Fruit fly (Drosophila melanogaster) whole organism, embryonic: ENCODE results near the gene CG32425.

Experiments used
- Awh ChIP-seq: fragments of 200-800 bp; sonication (Bioruptor generic); IDR thresholded peaks from 2 replicates; pipeline ENCODE4, ENCODE4 v1.3.6; 2022; ENCODE audit warnings: missing biosample characterization, missing genetic modification characterization
- CG10147 ChIP-seq: fragments of 200-800 bp; sonication (Bioruptor generic); optimal IDR thresholded peaks from 2 replicates; lab custom pipeline; 2019; ENCODE audit warnings: missing biosample characterization, mild to moderate bottlenecking, missing genetic modification characterization, moderate library complexity
- CG10209 ChIP-seq: fragments of 200-800 bp; sonication (Bioruptor generic); optimal IDR thresholded peaks from 3 replicates; lab custom pipeline; 2017; ENCODE audit warnings: missing biosample characterization, mild to moderate bottlenecking, missing genetic modification characterization, missing genetic modification reagents
- CG1024 ChIP-seq: fragments of 200-800 bp; sonication (Bioruptor generic); IDR thresholded peaks from 2 replicates; pipeline ENCODE4 v1.3.6; 2022; ENCODE audit warnings: missing biosample characterization, missing genetic modification characterization
- CG10267 ChIP-seq: fragments of 200-800 bp; sonication (Bioruptor generic); optimal IDR thresholded peaks from 2 replicates; lab custom pipeline; 2018; ENCODE audit warnings: missing biosample characterization, mild to moderate bottlenecking, missing genetic modification characterization, moderate library complexity
- CG10366 ChIP-seq: fragments of 200-800 bp; sonication (Bioruptor generic); IDR thresholded peaks from 2 replicates; pipeline ENCODE4 v1.3.6; 2022; ENCODE audit warnings: missing biosample characterization, missing genetic modification characterization
- CG10565 ChIP-seq: fragments of 200-800 bp; sonication (Bioruptor generic); optimal IDR thresholded peaks from 3 replicates; lab custom pipeline; 2016; ENCODE audit warnings: missing biosample characterization, mild to moderate bottlenecking, missing genetic modification characterization
- CG12299 ChIP-seq: fragments of 200-800 bp; sonication (Bioruptor generic); optimal IDR thresholded peaks from 2 replicates; lab custom pipeline; 2018; ENCODE audit warnings: missing biosample characterization, mild to moderate bottlenecking, missing genetic modification characterization
- CG14441 ChIP-seq: fragments of 200-800 bp; sonication (Bioruptor generic); IDR thresholded peaks from 2 replicates; pipeline ENCODE4 v1.3.6; 2022; ENCODE audit warnings: missing biosample characterization, missing genetic modification characterization
- CG17568 ChIP-seq: fragments of 200-800 bp; sonication (Bioruptor generic); optimal IDR thresholded peaks from 2 replicates; lab custom pipeline; 2018; ENCODE audit warnings: missing biosample characterization, mild to moderate bottlenecking, missing genetic modification characterization, moderate library complexity
- CG3281 ChIP-seq: fragments of 200-800 bp; sonication (Bioruptor generic); optimal IDR thresholded peaks from 3 replicates; lab custom pipeline; 2017; ENCODE audit warnings: missing biosample characterization, mild to moderate bottlenecking, missing genetic modification characterization
- CG33213 ChIP-seq: fragments of 200-800 bp; sonication (Bioruptor generic); optimal IDR thresholded peaks from 3 replicates; lab custom pipeline; 2016; ENCODE audit warnings: missing biosample characterization, missing genetic modification characterization
- CG3407 ChIP-seq: fragments of 200-800 bp; sonication (Bioruptor generic); optimal IDR thresholded peaks from 2 replicates; lab custom pipeline; 2018; ENCODE audit warnings: missing biosample characterization, mild to moderate bottlenecking, missing genetic modification characterization
- CG3838 ChIP-seq: fragments of 200-800 bp; sonication (Bioruptor generic); optimal IDR thresholded peaks from 3 replicates; lab custom pipeline; 2016; ENCODE audit warnings: missing biosample characterization, missing genetic modification characterization
- CG42726 ChIP-seq: fragments of 200-800 bp; sonication (Bioruptor generic); IDR thresholded peaks from 2 replicates; pipeline ENCODE4 v1.3.6; 2022; ENCODE audit warnings: missing biosample characterization, missing genetic modification characterization; ENCODE audit not compliant: partially characterized antibody
- CG4707 ChIP-seq: fragments of 200-800 bp; sonication (Bioruptor generic); optimal IDR thresholded peaks from 2 replicates; lab custom pipeline; 2018; ENCODE audit warnings: missing biosample characterization, mild to moderate bottlenecking, missing genetic modification characterization, moderate library complexity
- CG4730 ChIP-seq: fragments of 200-800 bp; sonication (Bioruptor generic); IDR thresholded peaks from 2 replicates; pipeline ENCODE4 v1.3.6; 2022; ENCODE audit warnings: missing biosample characterization, missing genetic modification characterization
- CG4854 ChIP-seq: fragments of 200-800 bp; sonication (Bioruptor generic); optimal IDR thresholded peaks from 2 replicates; lab custom pipeline; 2016; ENCODE audit warnings: missing biosample characterization, missing genetic modification characterization, inconsistent platforms
- CG5953 ChIP-seq: fragments of 200-800 bp; sonication (Bioruptor generic); IDR thresholded peaks from 2 replicates; pipeline ENCODE4 v1.3.6; 2022; ENCODE audit warnings: missing biosample characterization, missing genetic modification characterization
- CG9215 ChIP-seq: fragments of 200-800 bp; sonication (Bioruptor generic); IDR thresholded peaks from 2 replicates; pipeline ENCODE4 v1.3.6; 2022; ENCODE audit warnings: missing biosample characterization, missing genetic modification characterization
- CTCF ChIP-seq: fragments of 200-800 bp; sonication (Bioruptor generic); optimal IDR thresholded peaks from 2 replicates; lab custom pipeline; 2017; ENCODE audit warnings: missing biosample characterization, mild to moderate bottlenecking, missing genetic modification characterization, moderate library complexity
- Chrac-16 ChIP-seq: fragments of 200-800 bp; sonication (Bioruptor generic); optimal IDR thresholded peaks from 3 replicates; lab custom pipeline; 2016; ENCODE audit warnings: missing biosample characterization, missing genetic modification characterization
- Dek ChIP-seq: fragments of 200-800 bp; sonication (Bioruptor generic); optimal IDR thresholded peaks from 3 replicates; lab custom pipeline; 2019; ENCODE audit warnings: missing biosample characterization, mild to moderate bottlenecking, missing genetic modification characterization, moderate library complexity
- Dip3 ChIP-seq: fragments of 200-800 bp; sonication (Bioruptor generic); optimal IDR thresholded peaks from 3 replicates; lab custom pipeline; 2016; ENCODE audit warnings: missing biosample characterization, missing genetic modification characterization
- Drgx ChIP-seq: fragments of 200-800 bp; sonication (Bioruptor generic); IDR thresholded peaks from 2 replicates; pipeline ENCODE4 v1.3.6; 2022; ENCODE audit warnings: missing biosample characterization, missing genetic modification characterization
- ERR ChIP-seq: fragments of 200-800 bp; sonication (Bioruptor generic); optimal IDR thresholded peaks from 2 replicates; lab custom pipeline; 2016; ENCODE audit warnings: missing biosample characterization, missing genetic modification characterization
- Hmx ChIP-seq: fragments of 200-800 bp; sonication (Bioruptor generic); optimal IDR thresholded peaks from 2 replicates; lab custom pipeline; 2016; ENCODE audit warnings: missing biosample characterization, missing genetic modification characterization
- Mad ChIP-seq: fragments of 200-800 bp; sonication (Bioruptor generic); optimal IDR thresholded peaks from 2 replicates; lab custom pipeline; 2016; ENCODE audit warnings: missing biosample characterization, missing genetic modification characterization
- Mes4 ChIP-seq: fragments of 200-800 bp; sonication (Bioruptor generic); optimal IDR thresholded peaks from 2 replicates; lab custom pipeline; 2016; ENCODE audit warnings: missing biosample characterization, missing genetic modification characterization
- NK7.1 ChIP-seq: fragments of 200-800 bp; sonication (Bioruptor generic); optimal IDR thresholded peaks from 3 replicates; lab custom pipeline; 2016; ENCODE audit warnings: missing biosample characterization, missing genetic modification characterization
- NfI ChIP-seq: fragments of 200-800 bp; sonication (Bioruptor generic); optimal IDR thresholded peaks from 3 replicates; lab custom pipeline; 2018; ENCODE audit warnings: missing biosample characterization, mild to moderate bottlenecking, missing genetic modification characterization, moderate library complexity
- Poxn ChIP-seq: fragments of 200-800 bp; sonication (Bioruptor generic); IDR thresholded peaks from 2 replicates; pipeline ENCODE4 v1.3.6; 2022; ENCODE audit warnings: missing biosample characterization, missing genetic modification characterization
- Rfx ChIP-seq: fragments of 200-800 bp; sonication (Bioruptor generic); IDR thresholded peaks from 2 replicates; pipeline ENCODE4 v1.3.6; 2022; ENCODE audit warnings: missing biosample characterization, missing genetic modification characterization
- Spps ChIP-seq: fragments of 200-800 bp; sonication (Bioruptor generic); optimal IDR thresholded peaks from 2 replicates; lab custom pipeline; 2018; ENCODE audit warnings: missing biosample characterization, mild to moderate bottlenecking, missing genetic modification characterization
- Taf1 ChIP-seq: fragments of 200-800 bp; sonication (Bioruptor generic); IDR thresholded peaks from 2 replicates; pipeline ENCODE4 v1.3.6; 2022; ENCODE audit warnings: missing biosample characterization, missing genetic modification characterization
- Tbp ChIP-seq: fragments of >200 bp; optimal IDR thresholded peaks from 2 replicates; lab custom pipeline; 2018; ENCODE audit warnings: missing biosample characterization, missing genetic modification characterization
- ara ChIP-seq: fragments of 200-800 bp; sonication (Bioruptor generic); IDR thresholded peaks from 2 replicates; pipeline ENCODE4 v1.3.6; 2022; ENCODE audit warnings: missing biosample characterization, missing genetic modification characterization
- bbx ChIP-seq: fragments of 200-800 bp; sonication (Bioruptor generic); IDR thresholded peaks from 2 replicates; pipeline ENCODE4 v1.3.6; 2022; ENCODE audit warnings: missing biosample characterization, missing genetic modification characterization; ENCODE audit not compliant: partially characterized antibody
- chif ChIP-seq, 2 experiments: fragments of 200-800 bp; sonication (Bioruptor generic); optimal IDR thresholded peaks; 3 replicates each; lab custom pipeline; 2016; ENCODE audit warnings: missing biosample characterization in 2 of 2, missing genetic modification characterization in 2 of 2
- fd96Cb ChIP-seq: fragments of 200-800 bp; sonication (Bioruptor generic); optimal IDR thresholded peaks from 2 replicates; lab custom pipeline; 2018; ENCODE audit warnings: missing biosample characterization, mild to moderate bottlenecking, missing genetic modification characterization, moderate library complexity
- gce ChIP-seq: fragments of 200-800 bp; sonication (Bioruptor generic); IDR thresholded peaks from 3 replicates; pipeline ENCODE4 v1.3.6; 2022; ENCODE audit warnings: missing biosample characterization, missing genetic modification characterization
- gcm2 ChIP-seq: fragments of 200-800 bp; sonication (Bioruptor generic); optimal IDR thresholded peaks from 2 replicates; lab custom pipeline; 2016; ENCODE audit warnings: missing biosample characterization, missing genetic modification characterization
- grn ChIP-seq: fragments of 200-800 bp; sonication (Bioruptor generic); optimal IDR thresholded peaks from 3 replicates; lab custom pipeline; 2017; ENCODE audit warnings: missing biosample characterization, missing genetic modification characterization
- gsb-n ChIP-seq: fragments of 200-800 bp; sonication (Bioruptor generic); optimal IDR thresholded peaks from 3 replicates; lab custom pipeline; 2018; ENCODE audit warnings: missing biosample characterization, mild to moderate bottlenecking, missing genetic modification characterization
- gt ChIP-seq: fragments of 200-800 bp; sonication (Bioruptor generic); IDR thresholded peaks from 2 replicates; pipeline ENCODE4 v1.3.6; 2022; ENCODE audit warnings: missing biosample characterization, missing genetic modification characterization
- hbn ChIP-seq: fragments of 200-800 bp; sonication (Bioruptor generic); IDR thresholded peaks from 2 replicates; pipeline ENCODE4 v1.3.6; 2022; ENCODE audit warnings: missing biosample characterization, missing genetic modification characterization; ENCODE audit not compliant: partially characterized antibody
- jigr1 ChIP-seq: fragments of 200-800 bp; sonication (Bioruptor generic); IDR thresholded peaks from 3 replicates; pipeline ENCODE4 v1.3.6; 2022; ENCODE audit warnings: missing biosample characterization, missing genetic modification characterization
- sc ChIP-seq, 3 experiments: fragments of >200 bp in 2 of 3; fragments of 200-800 bp in 1 of 3; sonication (Bioruptor generic) in 1 of 3; optimal IDR thresholded peaks; 2 replicates in 2 of 3; 3 replicates in 1 of 3; lab custom pipeline; 2017; ENCODE audit warnings: mild to moderate bottlenecking in 1 of 3, missing biosample characterization in 1 of 3, missing genetic modification characterization in 1 of 3, missing genetic modification reagents in 1 of 3
- sqz ChIP-seq: fragments of 200-800 bp; sonication (Bioruptor generic); optimal IDR thresholded peaks from 3 replicates; lab custom pipeline; 2018; ENCODE audit warnings: missing biosample characterization, mild to moderate bottlenecking, missing genetic modification characterization
- wdn ChIP-seq: fragments of 200-800 bp; sonication (Bioruptor generic); IDR thresholded peaks from 2 replicates; pipeline ENCODE4 v1.3.6; 2022; ENCODE audit warnings: missing biosample characterization, missing genetic modification characterization
- z ChIP-seq: fragments of 200-800 bp; sonication (Bioruptor generic); IDR thresholded peaks from 3 replicates; pipeline ENCODE4 v1.3.6; 2022; ENCODE audit warnings: missing biosample characterization, missing genetic modification characterization

Gene CG32425

dm6 chr3L:20516519-20517178, 19.5 kb downstream of the CG32425 start (continued):
- no peak for TF ChIP-seq ara (GFP tag; lab: Robert Waterston, UW)
- TF ChIP-seq z (GFP tag; lab: Robert Waterston, UW): 0 out of 3 replicates have a peak, but pooled peaks have one; percentile 11
- no peak for TF ChIP-seq CG1024 (GFP tag; lab: Robert Waterston, UW)
- TF ChIP-seq jigr1: no peak
- peak; percentile 49; the same call in 1 of the 2 replicates for TF ChIP-seq CG14441 (GFP tag; lab: Robert Waterston, UW)
- no peak for TF ChIP-seq gcm2
- no peak for TF ChIP-seq Mad (GFP tag; lab: Kevin White, UChicago)
- TF ChIP-seq fd96Cb (tag; lab: Kevin White, UChicago): peak; percentile 59
- no peak for TF ChIP-seq CG3838 (GFP tag; lab: Kevin White, UChicago)
- peak; percentile 51 for TF ChIP-seq CG4730 (GFP tag; lab: Robert Waterston, UW)
- TF ChIP-seq Poxn (GFP tag; lab: Robert Waterston, UW): no peak
- no peak for TF ChIP-seq CG4854 (GFP tag; lab: Kevin White, UChicago)
- TF ChIP-seq Awh (GFP tag; lab: Robert Waterston, UW): no peak
- TF ChIP-seq CG10366: peak; percentile 33
- 0 out of 3 replicates have a peak, but pooled peaks have one; percentile 53 for TF ChIP-seq gce
- TF ChIP-seq sqz (GFP tag; lab: Kevin White, UChicago): no peak
- TF ChIP-seq CG10565 (GFP tag; lab: Kevin White, UChicago): no peak
- no peak for TF ChIP-seq NK7.1 (GFP tag; lab: Kevin White, UChicago)
- TF ChIP-seq hbn (GFP tag; lab: Robert Waterston, UW): no peak
- TF ChIP-seq Dek: no peak
- TF ChIP-seq Mes4 (GFP tag; lab: Kevin White, UChicago): no peak
- no peak for TF ChIP-seq Drgx (GFP tag; lab: Robert Waterston, UW)
- no peak for TF ChIP-seq sc (optimal IDR thresholded peaks at IDR 0.05; lab: Kevin White, UChicago)
- TF ChIP-seq sc (GFP tag; optimal IDR thresholded peaks at IDR 0.05; lab: Kevin White, UChicago): peak; percentile 23
- no peak for TF ChIP-seq CG5953 (GFP tag; lab: Robert Waterston, UW)
- peak; percentile 56 for TF ChIP-seq CG10267 (tag; lab: Kevin White, UChicago)
- peak; percentile 27; the same call in 1 of the 2 replicates for TF ChIP-seq Rfx
- no peak for TF ChIP-seq Hmx (GFP tag; lab: Kevin White, UChicago)
- TF ChIP-seq gsb-n: peak; percentile 38
- TF ChIP-seq CG9215 (GFP tag; lab: Robert Waterston, UW): no peak
- 0 out of 2 replicates have a peak, but pooled peaks have one; percentile 18 for TF ChIP-seq bbx (GFP tag; lab: Robert Waterston, UW)
- no peak for TF ChIP-seq ERR
- no peak for TF ChIP-seq Tbp
- no peak for TF ChIP-seq chif (GFP tag; optimal IDR thresholded peaks at IDR 0.05; lab: Kevin White, UChicago)
- TF ChIP-seq CG17568 (GFP tag; lab: Kevin White, UChicago): peak; percentile 3
- no peak for TF ChIP-seq gt (GFP tag; lab: Robert Waterston, UW)
- no peak for TF ChIP-seq CG10209 (GFP tag; lab: Kevin White, UChicago)
- TF ChIP-seq NfI (GFP tag; lab: Kevin White, UChicago): no peak
- no peak for TF ChIP-seq Dip3
- TF ChIP-seq CG12299 (tag; lab: Kevin White, UChicago): no peak
- peak; percentile 69 for TF ChIP-seq grn (GFP tag; lab: Kevin White, UChicago)
- TF ChIP-seq CG42726 (GFP tag; lab: Robert Waterston, UW): 0 out of 2 replicates have a peak, but pooled peaks have one; percentile 22
- TF ChIP-seq CG4707 (GFP tag; lab: Kevin White, UChicago): no peak
- TF ChIP-seq CTCF (GFP tag; lab: Kevin White, UChicago): no peak
- TF ChIP-seq Taf1 (GFP tag; lab: Robert Waterston, UW): 0 out of 2 replicates have a peak, but pooled peaks have one; percentile 8
- TF ChIP-seq CG10147: no peak
- no peak for TF ChIP-seq wdn
- no peak for TF ChIP-seq CG3407 (GFP tag; lab: Kevin White, UChicago)
- TF ChIP-seq Spps: peak; percentile 17
- TF ChIP-seq Chrac-16 (GFP tag; lab: Kevin White, UChicago): peak; percentile 48
- TF ChIP-seq CG3281 (GFP tag; lab: Kevin White, UChicago): no peak
- TF ChIP-seq CG33213: no peak
